Fruit fly (Drosophila melanogaster): ENCODE measurements around the gene CG33673.

CG33673 gene

DNA sequence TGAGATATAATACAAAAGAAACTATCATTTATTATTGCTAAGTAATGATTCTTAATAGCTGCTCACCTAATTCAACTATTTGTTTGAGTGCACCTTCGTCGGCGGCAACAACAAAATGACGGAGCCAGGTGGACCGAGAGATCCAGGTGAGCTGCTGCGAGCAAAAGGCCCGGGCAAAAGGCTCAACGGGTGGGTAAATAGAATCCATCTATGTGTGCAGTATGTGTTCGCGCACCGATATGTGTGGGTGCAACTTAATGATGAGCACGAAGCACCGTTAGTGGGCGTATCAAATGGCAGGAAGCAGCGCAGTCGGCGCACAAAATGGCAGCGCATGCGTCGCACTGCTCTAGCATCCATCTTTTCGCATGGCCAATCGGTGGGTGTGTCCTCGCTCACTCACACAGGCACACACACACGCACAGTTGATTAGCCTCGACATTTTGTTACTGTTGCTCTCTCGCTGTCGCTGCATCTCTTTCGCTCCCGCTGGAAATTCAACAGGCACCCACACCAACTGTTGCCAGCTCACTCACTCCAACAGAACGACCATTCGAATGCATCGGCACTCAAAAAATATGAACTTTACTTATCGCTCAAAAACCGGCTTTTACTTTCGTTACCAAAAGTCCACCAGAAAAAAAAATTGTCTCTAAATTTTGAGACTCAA, 26.1 kb upstream of the CG33673 start (continued):
- TF ChIP-seq Meics (GFP tag; optimal IDR thresholded peaks at IDR 0.05) (no peak), cad (GFP tag; optimal IDR thresholded peaks at IDR 0.05) (no peak), Poxn (GFP tag; IDR thresholded peaks at IDR 0.05) (no peak), D (optimal IDR thresholded peaks at IDR 0.05) (no peak), D (GFP tag; optimal IDR thresholded peaks at IDR 0.05) (no peak), CG33557 (GFP tag; optimal IDR thresholded peaks at IDR 0.05) (no peak), Side (GFP tag; optimal IDR thresholded peaks at IDR 0.05) (no peak), CG10321 (GFP tag; IDR thresholded peaks at IDR 0.05) (peak; percentile 98), Pdp1 (GFP tag; optimal IDR thresholded peaks at IDR 0.05) (no peak), CG31388 (GFP tag; optimal IDR thresholded peaks at IDR 0.05) (no peak), Hmr (GFP tag; optimal IDR thresholded peaks at IDR 0.05) (no peak), Nf-YA (GFP tag; IDR thresholded peaks at IDR 0.05) (peak; percentile 82), CG6272 (GFP tag; IDR thresholded peaks at IDR 0.05) (no peak), CG2116 (GFP tag; optimal IDR thresholded peaks at IDR 0.05) (no peak), CG12219 (GFP tag; optimal IDR thresholded peaks at IDR 0.05) (no peak), bigmax (GFP tag; optimal IDR thresholded peaks at IDR 0.05) (no peak), Lhr (GFP tag; optimal IDR thresholded peaks at IDR 0.05) (no peak), Fer2 (tag; optimal IDR thresholded peaks at IDR 0.05) (no peak), Taf1 (GFP tag; IDR thresholded peaks at IDR 0.05) (no peak), Scr (GFP tag; IDR thresholded peaks at IDR 0.05; ENCODE audit: partially characterized antibody) (peak; percentile 39; the same call in 1 of the 2 replicates), CG15601 (tag; optimal IDR thresholded peaks at IDR 0.05) (no peak), gro (GFP tag; optimal IDR thresholded peaks at IDR 0.05) (no peak), CG17802 (tag; optimal IDR thresholded peaks at IDR 0.05) (no peak), lbe (GFP tag; optimal IDR thresholded peaks at IDR 0.05) (no peak), CG6654 (GFP tag; optimal IDR thresholded peaks at IDR 0.05) (no peak), nerfin-2 (GFP tag; IDR thresholded peaks at IDR 0.05; ENCODE audit: partially characterized antibody) (0 out of 2 replicates have a peak, but pooled peaks have one; percentile 9), CG1832 (GFP tag; optimal IDR thresholded peaks at IDR 0.05) (peak; percentile 93), pan (optimal IDR thresholded peaks at IDR 0.05) (no peak), pan (GFP tag; optimal IDR thresholded peaks at IDR 0.05 in 1 of 2, IDR thresholded peaks at IDR 0.05 in 1 of 2) (no peak), CG10959 (GFP tag; IDR thresholded peaks at IDR 0.05) (no peak), CG5180 (GFP tag; optimal IDR thresholded peaks at IDR 0.05) (no peak), CG32772 (GFP tag; IDR thresholded peaks at IDR 0.05) (no peak), CG5953 (GFP tag; IDR thresholded peaks at IDR 0.05) (no peak), sug (tag; optimal IDR thresholded peaks at IDR 0.05) (no peak), btn (GFP tag; optimal IDR thresholded peaks at IDR 0.05) (no peak), CG18476 (GFP tag; optimal IDR thresholded peaks at IDR 0.05) (no peak), sob (GFP tag; IDR thresholded peaks at IDR 0.05) (no peak), CG13624 (GFP tag; optimal IDR thresholded peaks at IDR 0.05) (no peak), CG10565 (GFP tag; optimal IDR thresholded peaks at IDR 0.05) (no peak), CG17829 (tag; optimal IDR thresholded peaks at IDR 0.05) (no peak), CG12769 (tag; optimal IDR thresholded peaks at IDR 0.05) (no peak), CG7839 (tag; optimal IDR thresholded peaks at IDR 0.05) (no peak), fd64A (GFP tag; optimal IDR thresholded peaks at IDR 0.05) (no peak), esg (GFP tag; conservative IDR thresholded peaks at IDR 0.05) (no peak), CG10209 (GFP tag; optimal IDR thresholded peaks at IDR 0.05) (no peak), CG3065 (GFP tag; optimal IDR thresholded peaks at IDR 0.05) (no peak), cas (GFP tag; IDR thresholded peaks at IDR 0.05) (no peak), tna (GFP tag; IDR thresholded peaks at IDR 0.05; ENCODE audit: partially characterized antibody) (no peak), Atf6 (GFP tag; IDR thresholded peaks at IDR 0.05) (no peak), dimm (GFP tag; IDR thresholded peaks at IDR 0.05) (no peak), insv (GFP tag; optimal IDR thresholded peaks at IDR 0.05) (peak in 1 of 2 experiments; percentile 67)
